Worm (Caenorhabditis elegans): Measurements from ENCODE around the gene gcy-9.

gcy-9 gene

DNA sequence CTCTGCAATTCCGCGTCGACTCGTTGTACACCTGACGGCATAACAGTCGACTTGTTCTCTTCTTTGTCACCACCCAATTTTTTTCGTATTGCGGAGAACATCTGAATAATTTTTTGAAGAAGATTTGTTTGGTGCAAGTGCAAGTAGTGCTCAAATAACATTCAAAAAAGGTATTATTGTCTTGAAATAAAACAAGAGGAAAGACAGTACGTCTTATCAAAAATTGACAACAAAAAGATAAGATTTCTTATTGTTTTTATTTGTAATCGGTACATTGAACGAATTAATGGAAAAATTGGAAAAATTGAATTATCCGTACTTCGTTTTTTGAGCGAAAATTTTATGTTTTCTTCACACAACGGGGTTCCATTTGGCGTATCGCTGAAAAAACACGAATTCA lies 31.9 kb downstream of the gcy-9 start, which contains the start of gene F08G12.1:
Gene F08G12.1, minus strand, starts transcription at position 101 of the 400 bp plus-strand sequence.
- no peak for TF ChIP-seq tbx-7 (tag; optimal IDR thresholded peaks at IDR 0.05)
- no peak for TF ChIP-seq pros-1 (tag; optimal IDR thresholded peaks at IDR 0.05)
- TF ChIP-seq rnt-1 (tag; optimal IDR thresholded peaks at IDR 0.05) = no peak
- TF ChIP-seq ceh-2 (tag; optimal IDR thresholded peaks at IDR 0.05) = no peak
- TF ChIP-seq ceh-14 (tag; optimal IDR thresholded peaks at IDR 0.05) = no peak
- TF ChIP-seq unc-86 (tag; optimal IDR thresholded peaks at IDR 0.05) = no peak
- no peak for TF ChIP-seq madf-2 (tag; optimal IDR thresholded peaks at IDR 0.05)
- TF ChIP-seq ets-4 (tag; optimal IDR thresholded peaks at IDR 0.05) = no peak
- TF ChIP-seq unc-42 (tag; optimal IDR thresholded peaks at IDR 0.05) = no peak
- TF ChIP-seq hlh-13 (GFP tag; optimal IDR thresholded peaks at IDR 0.05) = no peak
- TF ChIP-seq lim-6 (tag; optimal IDR thresholded peaks at IDR 0.05) = no peak
- no peak for TF ChIP-seq pat-9 (tag; optimal IDR thresholded peaks at IDR 0.05)
- TF ChIP-seq pax-1 (tag; optimal IDR thresholded peaks at IDR 0.05) = no peak
- no peak for TF ChIP-seq nhr-11 (tag; optimal IDR thresholded peaks at IDR 0.05)
- TF ChIP-seq C08G9.2 (tag; optimal IDR thresholded peaks at IDR 0.05) = no peak
- TF ChIP-seq pha-2 (tag; optimal IDR thresholded peaks at IDR 0.05) = no peak

DNA sequence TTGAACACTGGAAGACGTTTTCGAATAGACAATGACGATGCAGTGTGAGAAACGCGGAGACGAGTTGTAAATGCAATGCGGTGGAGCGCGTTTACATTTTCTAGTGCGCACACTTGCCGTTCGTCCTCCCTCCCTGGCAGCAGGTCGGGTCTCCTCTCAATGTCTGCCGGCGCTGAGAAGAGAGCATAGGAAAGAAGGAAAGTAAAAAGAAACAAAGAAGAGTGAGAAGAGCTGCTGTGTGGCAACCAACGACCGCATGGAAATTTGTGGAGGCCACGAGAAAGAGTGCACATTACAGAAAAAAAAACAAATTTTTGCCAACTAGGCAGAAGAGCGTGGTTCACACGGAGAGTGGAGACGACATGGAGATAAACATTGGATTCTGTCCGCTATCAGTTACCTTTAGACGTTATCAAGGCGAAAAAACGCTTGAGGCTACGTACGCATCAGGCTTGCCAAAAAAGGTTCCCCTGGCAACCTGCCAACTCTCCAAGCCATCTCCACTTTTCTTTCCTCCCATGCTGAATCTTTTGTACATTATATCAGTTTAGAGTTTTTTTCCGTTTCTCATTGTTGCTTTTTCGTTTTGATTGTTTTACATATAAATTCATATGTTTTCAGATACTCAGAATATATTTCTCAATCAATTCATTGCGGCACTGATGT lies 37.9 kb downstream of the gcy-9 start, which contains the start of the genes snrp-40.1 and F08G12.3:
Gene snrp-40.1, minus strand, starts transcription at position 143 of the 666 bp plus-strand sequence.
Gene F08G12.3, plus strand, starts transcription at position 616 of the 666 bp plus-strand sequence.
- TF ChIP-seq unc-42 (tag; optimal IDR thresholded peaks at IDR 0.05) (peak; percentile 41), ets-4 (tag; optimal IDR thresholded peaks at IDR 0.05) (peak; percentile 55), F13H6.1 (tag; optimal IDR thresholded peaks at IDR 0.05) (no peak), madf-2 (tag; optimal IDR thresholded peaks at IDR 0.05) (peak; percentile 22), elt-2 (tag; optimal IDR thresholded peaks at IDR 0.05) (peak; percentile 62), elt-4 (tag; optimal IDR thresholded peaks at IDR 0.05) (no peak), ceh-18 (tag; optimal IDR thresholded peaks at IDR 0.05) (peak; percentile 84), ceh-31 (tag; optimal IDR thresholded peaks at IDR 0.05) (peak; percentile 82), pha-4 (tag; optimal IDR thresholded peaks at IDR 0.05) (no peak), K09A11.1 (tag; optimal IDR thresholded peaks at IDR 0.05; ENCODE audit: insufficient read depth) (no peak), ceh-2 (tag; optimal IDR thresholded peaks at IDR 0.05) (peak; percentile 54), ztf-16 (tag; optimal IDR thresholded peaks at IDR 0.05) (no peak), pros-1 (tag; optimal IDR thresholded peaks at IDR 0.05) (peak; percentile 44), hlh-6 (tag; optimal IDR thresholded peaks at IDR 0.05) (peak; percentile 61), sdc-2 (tag; optimal IDR thresholded peaks at IDR 0.05) (peak; percentile 49), dmd-4 (tag; optimal IDR thresholded peaks at IDR 0.05; ENCODE audit: borderline replicate concordance) (peak; percentile 3), unc-55 (GFP tag; optimal IDR thresholded peaks at IDR 0.05) (peak; percentile 80), hlh-30 (tag; optimal IDR thresholded peaks at IDR 0.05; ENCODE audit: insufficient read depth) (peak; percentile 65), syd-9 (tag; optimal IDR thresholded peaks at IDR 0.05) (peak; percentile 10), fax-1 (tag; optimal IDR thresholded peaks at IDR 0.05) (no peak), ceh-34 (tag; optimal IDR thresholded peaks at IDR 0.05) (peak; percentile 85), tbx-2 (tag; optimal IDR thresholded peaks at IDR 0.05) (peak; percentile 86), ahr-1 (tag; optimal IDR thresholded peaks at IDR 0.05) (no peak), ref-2 (tag; optimal IDR thresholded peaks at IDR 0.05) (peak; percentile 68), unc-3 (GFP tag; conservative IDR thresholded peaks at IDR 0.05) (no peak), unc-3 (tag; optimal IDR thresholded peaks at IDR 0.05) (no peak), eyg-1 (tag; optimal IDR thresholded peaks at IDR 0.05) (no peak), C08G9.2 (tag; optimal IDR thresholded peaks at IDR 0.05) (peak; percentile 33), rnt-1 (tag; optimal IDR thresholded peaks at IDR 0.05) (peak; percentile 51), ceh-19 (GFP tag; optimal IDR thresholded peaks at IDR 0.05) (peak; percentile 41), ceh-14 (tag; optimal IDR thresholded peaks at IDR 0.05) (peak; percentile 63), nfya-1 (tag; optimal IDR thresholded peaks at IDR 0.05) (peak; percentile 83)
